Worm (Caenorhabditis elegans) whole organism, L2 larva: Measurements from ENCODE around the gene C48B4.10.

ENCODE experiments used
- ZK546.5 ChIP-seq: sonication (generic microtip); optimal IDR thresholded peaks from 2 replicates; lab custom pipeline; 2017; ENCODE audit warnings: missing biosample characterization, missing genetic modification characterization
- blmp-1 ChIP-seq: sonication (generic microtip); optimal IDR thresholded peaks from 2 replicates; lab custom pipeline; 2017; ENCODE audit warnings: missing genetic modification characterization, mild to moderate bottlenecking, missing compliant biosample characterization, antibody characterized with exemption, moderate library complexity; ENCODE audit not compliant: insufficient read depth
- egl-27 ChIP-seq: sonication (generic microtip); optimal IDR thresholded peaks from 3 replicates; lab custom pipeline; 2017; ENCODE audit warnings: missing biosample characterization, missing genetic modification reagents, missing genetic modification characterization
- lin-39 ChIP-seq: fragments of 150-350 bp; optimal IDR thresholded peaks from 2 replicates; lab custom pipeline; 2014; ENCODE audit warnings: missing biosample characterization, missing genetic modification reagents, missing genetic modification characterization
- lsy-2 ChIP-seq, 2 experiments: fragments of 150-350 bp in 1 of 2; sonication (generic microtip) in 1 of 2; optimal IDR thresholded peaks; 2 replicates each; lab custom pipeline; 2014 to 2017; ENCODE audit warnings: missing biosample characterization in 2 of 2, missing genetic modification characterization in 2 of 2
- nhr-10 ChIP-seq: sonication (generic microtip); optimal IDR thresholded peaks from 2 replicates; lab custom pipeline; 2017; ENCODE audit warnings: missing biosample characterization, missing genetic modification characterization
- nhr-23 ChIP-seq: fragments of 150-350 bp; optimal IDR thresholded peaks from 2 replicates; lab custom pipeline; 2014; ENCODE audit warnings: missing biosample characterization, missing genetic modification reagents, missing genetic modification characterization
- unc-39 ChIP-seq: fragments of 150-350 bp; optimal IDR thresholded peaks from 2 replicates; lab custom pipeline; 2014; ENCODE audit warnings: missing biosample characterization, missing genetic modification characterization
- zag-1 ChIP-seq: fragments of 150-350 bp; optimal IDR thresholded peaks from 2 replicates; lab custom pipeline; 2014; ENCODE audit warnings: missing biosample characterization, missing genetic modification characterization

- TF ChIP-seq egl-27 (tag; lab: Kevin White, UChicago): no peak
- peak; percentile 81 for TF ChIP-seq zag-1 (tag; lab: Kevin White, UChicago)
- no peak for TF ChIP-seq lin-39 (tag; lab: Kevin White, UChicago)
- no peak for TF ChIP-seq unc-39 (tag; lab: Kevin White, UChicago)
- TF ChIP-seq blmp-1: peak; percentile 36
- peak; percentile 86 to 95 for TF ChIP-seq lsy-2 (tag; optimal IDR thresholded peaks at IDR 0.05; lab: Kevin White, UChicago)
- peak; percentile 73 for TF ChIP-seq nhr-10 (tag; lab: Kevin White, UChicago)
- TF ChIP-seq ZK546.5: peak; percentile 33
- TF ChIP-seq nhr-23 (tag; lab: Kevin White, UChicago): no peak
These were observed 42.8 kb downstream of the C48B4.10 start, which contains the start of the genes clu-1 and prp-40 for ce11 chrIII:9521410-9522090.
